Fruit fly (Drosophila melanogaster) Kc167 (cell line): ENCODE results near the gene Pfdn6.

Experiments
- Myc ChIP-seq: fragments of >200 bp; optimal IDR thresholded peaks from 2 replicates; lab custom pipeline; 2017; ENCODE audit warnings: missing external identifiers
- Sin3A ChIP-seq: fragments of >200 bp; optimal IDR thresholded peaks from 2 replicates; lab custom pipeline; 2018; ENCODE audit warnings: missing external identifiers
- h ChIP-seq: fragments of >200 bp; optimal IDR thresholded peaks from 3 replicates; lab custom pipeline; 2018; ENCODE audit warnings: missing external identifiers
- insv ChIP-seq: fragments of >200 bp; optimal IDR thresholded peaks from 3 replicates; lab custom pipeline; 2018; ENCODE audit warnings: missing external identifiers
- psq ChIP-seq: fragments of >200 bp; optimal IDR thresholded peaks from 2 replicates; lab custom pipeline; 2017; ENCODE audit warnings: missing external identifiers
- ttk ChIP-seq: sonication (Bioruptor generic); optimal IDR thresholded peaks from 2 replicates; lab custom pipeline; 2017; ENCODE audit warnings: missing external identifiers

Pfdn6 gene

dm6 chr3L:19910054-19910414, 13.4 kb upstream of the Pfdn6 start, which contains the start of the genes Mi-2 and Prp3:
Mi-2 (minus strand) TSS chr3L:19910215.
Prp3 (plus strand) TSS chr3L:19910300.
- TF ChIP-seq h (lab: Kevin White, UChicago): no peak

- TF ChIP-seq ttk (lab: Kevin White, UChicago): no peak
These were observed 10.0 kb upstream of the Pfdn6 start, which contains the start of gene Mtr3 for dm6 chr3L:19913328-19913936. Mtr3 (minus strand) TSS chr3L:19913715.

- no peak for TF ChIP-seq Myc
- no peak for TF ChIP-seq h (lab: Kevin White, UChicago)
- TF ChIP-seq insv (lab: Kevin White, UChicago): no peak
These were observed 8.6 kb upstream of the Pfdn6 start, which contains the start of gene Rpn1 for dm6 chr3L:19914833-19915232. Rpn1 (plus strand) TSS chr3L:19915051.

dm6 chr3L:19919981-19920380, 3.5 kb upstream of the Pfdn6 start:
- TF ChIP-seq h (lab: Kevin White, UChicago) (no peak), insv (lab: Kevin White, UChicago) (no peak), Myc (no peak), Sin3A (no peak), ttk (lab: Kevin White, UChicago) (no peak), psq (no peak)

- no peak for TF ChIP-seq Sin3A
- no peak for TF ChIP-seq Myc
- no peak for TF ChIP-seq psq
- TF ChIP-seq insv (lab: Kevin White, UChicago): no peak
- no peak for TF ChIP-seq h (lab: Kevin White, UChicago)
These were observed 1.4 kb downstream of the Pfdn6 start, which contains the start of gene Grasp65 for dm6 chr3L:19924771-19925304. Grasp65 (plus strand) TSS chr3L:19924943.

dm6 chr3L:19928435-19929011, 5.1 kb downstream of the Pfdn6 start, which contains the start of the genes CG8004 and RhoGDI:
CG8004 (minus strand) TSS chr3L:19928508.
RhoGDI (plus strand) TSS chr3L:19928743.
- TF ChIP-seq ttk (lab: Kevin White, UChicago): no peak
- no peak for TF ChIP-seq psq
- TF ChIP-seq h (lab: Kevin White, UChicago): no peak
- TF ChIP-seq Sin3A: no peak
- TF ChIP-seq insv (lab: Kevin White, UChicago): no peak

dm6 chr3L:19929051-19929718, 5.7 kb downstream of the Pfdn6 start:
- no peak for TF ChIP-seq ttk (lab: Kevin White, UChicago)
- TF ChIP-seq Sin3A: no peak
- no peak for TF ChIP-seq psq
- no peak for TF ChIP-seq h (lab: Kevin White, UChicago)
- no peak for TF ChIP-seq Myc
- no peak for TF ChIP-seq insv (lab: Kevin White, UChicago)

dm6 chr3L:19929719-19930334, 6.4 kb downstream of the Pfdn6 start:
- TF ChIP-seq h (lab: Kevin White, UChicago): no peak
- TF ChIP-seq ttk (lab: Kevin White, UChicago): no peak
- TF ChIP-seq Sin3A: no peak
- TF ChIP-seq Myc: no peak
- no peak for TF ChIP-seq psq
- no peak for TF ChIP-seq insv (lab: Kevin White, UChicago)

- TF ChIP-seq h (lab: Kevin White, UChicago) (no peak), psq (no peak), Sin3A (no peak), Myc (no peak), ttk (lab: Kevin White, UChicago) (no peak), insv (lab: Kevin White, UChicago) (no peak)
These were observed 7.9 kb downstream of the Pfdn6 start, which contains the start of gene CG46462 for dm6 chr3L:19931391-19931790. CG46462 (plus strand) TSS chr3L:19931691.

dm6 chr3L:19932917-19933316, 9.4 kb downstream of the Pfdn6 start:
- no peak for TF ChIP-seq h (lab: Kevin White, UChicago)
- no peak for TF ChIP-seq Sin3A
- TF ChIP-seq Myc: no peak
- TF ChIP-seq ttk (lab: Kevin White, UChicago): no peak
- no peak for TF ChIP-seq insv (lab: Kevin White, UChicago)
- TF ChIP-seq psq: no peak

dm6 chr3L:19939024-19939423, 15.6 kb downstream of the Pfdn6 start, which contains the start of gene Ac76E:
Ac76E (plus strand) TSS chr3L:19939287.
- TF ChIP-seq insv (lab: Kevin White, UChicago) (no peak), h (lab: Kevin White, UChicago) (no peak), psq (no peak), Sin3A (no peak), Myc (no peak), ttk (lab: Kevin White, UChicago) (no peak)

- TF ChIP-seq ttk (lab: Kevin White, UChicago): no peak
- TF ChIP-seq insv (lab: Kevin White, UChicago): no peak
- no peak for TF ChIP-seq Sin3A
- TF ChIP-seq Myc: no peak
- no peak for TF ChIP-seq h (lab: Kevin White, UChicago)
- TF ChIP-seq psq: no peak
These were observed 16.9 kb downstream of the Pfdn6 start for dm6 chr3L:19940349-19940748.
